Worm (Caenorhabditis elegans) whole organism, L2 larva: ENCODE measurements around the gene clec-24.

Source experiments
- Y55F3AM.14 ChIP-seq: fragments of 200-800 bp; sonication (Bioruptor generic); optimal IDR thresholded peaks from 2 replicates; lab custom pipeline; 2018; ENCODE audit warnings: mild to moderate bottlenecking, missing genetic modification characterization, missing compliant biosample characterization
- aly-2 ChIP-seq: fragments of 150-350 bp; optimal IDR thresholded peaks from 2 replicates; lab custom pipeline; 2014; ENCODE audit warnings: missing biosample characterization, missing genetic modification characterization
- nhr-12 ChIP-seq: fragments of 150-350 bp; optimal IDR thresholded peaks from 2 replicates; lab custom pipeline; 2014; ENCODE audit warnings: missing biosample characterization, missing genetic modification characterization
- nhr-237 ChIP-seq: fragments of 150-350 bp; optimal IDR thresholded peaks from 2 replicates; lab custom pipeline; 2014; ENCODE audit warnings: missing biosample characterization, missing genetic modification characterization
- nhr-25 ChIP-seq: fragments of 150-350 bp; sonication (generic microtip); optimal IDR thresholded peaks from 3 replicates; lab custom pipeline; 2014; ENCODE audit warnings: missing biosample characterization, missing genetic modification characterization
- snpc-4 ChIP-seq: fragments of 150-350 bp; optimal IDR thresholded peaks from 2 replicates; lab custom pipeline; 2014; ENCODE audit warnings: missing biosample characterization, missing genetic modification characterization
- zag-1 ChIP-seq: fragments of 150-350 bp; optimal IDR thresholded peaks from 2 replicates; lab custom pipeline; 2014; ENCODE audit warnings: missing biosample characterization, missing genetic modification characterization
- ztf-1 ChIP-seq: fragments of 200-800 bp; sonication (Bioruptor generic); conservative IDR thresholded peaks from 2 replicates; pipeline ENCODE4 v1.3.6; 2022; ENCODE audit warnings: missing genetic modification characterization, missing compliant biosample characterization
- ztf-11 ChIP-seq: sonication (generic microtip); optimal IDR thresholded peaks from 2 replicates; lab custom pipeline; 2017; ENCODE audit warnings: missing biosample characterization, missing genetic modification characterization

ce11 chrV:16882260-16882918 lies 20.6 kb downstream of the clec-24 start, which contains the start of the genes F09C6.11 and F09C6.12:
- no peak for TF ChIP-seq aly-2 (tag; lab: Kevin White, UChicago)
- TF ChIP-seq ztf-11 = no peak
- no peak for TF ChIP-seq nhr-12 (tag; lab: Kevin White, UChicago)
- TF ChIP-seq nhr-237 (tag; lab: Kevin White, UChicago) = no peak
- TF ChIP-seq ztf-1 (GFP tag; lab: Robert Waterston, UW) = no peak
- no peak for TF ChIP-seq snpc-4 (tag; lab: Kevin White, UChicago)
- no peak for TF ChIP-seq zag-1 (tag; lab: Kevin White, UChicago)
- TF ChIP-seq nhr-25 = no peak
- no peak for TF ChIP-seq Y55F3AM.14 (GFP tag; lab: Kevin White, UChicago)
